Worm (Caenorhabditis elegans) whole organism, young adult: ENCODE measurements around the gene C47A4.3.

Source experiments
- B0261.1 ChIP-seq: sonication (generic microtip); optimal IDR thresholded peaks from 2 replicates; lab custom pipeline; 2016; ENCODE audit warnings: mild to moderate bottlenecking, missing genetic modification characterization, moderate library complexity, missing compliant biosample characterization
- D2030.7 ChIP-seq: fragments of 200-800 bp; sonication (Bioruptor generic); IDR thresholded peaks from 2 replicates; pipeline ENCODE4 v1.3.6; 2022; ENCODE audit warnings: missing genetic modification reagents, missing genetic modification characterization, missing compliant biosample characterization
- F23B12.7 ChIP-seq: sonication (generic microtip); optimal IDR thresholded peaks from 2 replicates; lab custom pipeline; 2017; ENCODE audit warnings: missing genetic modification characterization, mild to moderate bottlenecking, missing compliant biosample characterization, antibody characterized with exemption, moderate library complexity; ENCODE audit not compliant: insufficient read depth
- F33H1.4 ChIP-seq: fragments of 200-800 bp; sonication (Bioruptor generic); IDR thresholded peaks from 2 replicates; pipeline ENCODE4 v1.3.6; 2022; ENCODE audit warnings: missing genetic modification reagents, missing genetic modification characterization, missing compliant biosample characterization
- F57A8.1 ChIP-seq: fragments of 200-800 bp; sonication (Bioruptor generic); optimal IDR thresholded peaks from 2 replicates; lab custom pipeline; 2018; ENCODE audit warnings: mild to moderate bottlenecking, missing genetic modification characterization, moderate library complexity, missing compliant biosample characterization
- K11D2.4 ChIP-seq: fragments of 200-800 bp; sonication (Bioruptor generic); IDR thresholded peaks from 2 replicates; pipeline ENCODE4 v1.3.6; 2022; ENCODE audit warnings: missing genetic modification reagents, missing genetic modification characterization, missing compliant biosample characterization
- K12H6.12 ChIP-seq: fragments of 200-800 bp; sonication (Bioruptor generic); optimal IDR thresholded peaks from 2 replicates; lab custom pipeline; 2018; ENCODE audit warnings: mild to moderate bottlenecking, missing genetic modification characterization, missing compliant biosample characterization
- Y53G8AR.9 ChIP-seq: fragments of 200-800 bp; sonication (Bioruptor generic); conservative IDR thresholded peaks from 2 replicates; pipeline ENCODE4 v1.3.6; 2022; ENCODE audit warnings: missing genetic modification reagents, missing genetic modification characterization, missing compliant biosample characterization
- Y56A3A.18 ChIP-seq: fragments of 200-800 bp; sonication (Bioruptor generic); IDR thresholded peaks from 2 replicates; pipeline ENCODE4 v1.3.6; 2022; ENCODE audit warnings: missing genetic modification reagents, missing genetic modification characterization, missing compliant biosample characterization
- Y67H2A.10 ChIP-seq: fragments of 200-800 bp; sonication (Bioruptor generic); conservative IDR thresholded peaks from 2 replicates; pipeline ENCODE4 v1.3.6; 2022; ENCODE audit warnings: missing genetic modification reagents, missing genetic modification characterization, missing compliant biosample characterization
- ZK185.1 ChIP-seq: sonication (generic microtip); optimal IDR thresholded peaks from 2 replicates; lab custom pipeline; 2016; ENCODE audit warnings: mild to moderate bottlenecking, missing genetic modification characterization, missing compliant biosample characterization; ENCODE audit not compliant: poor library complexity, severe bottlenecking
- ama-1 ChIP-seq, 3 experiments: fragments of 150-350 bp in 1 of 3; sonication (generic microtip) in 2 of 3; optimal IDR thresholded peaks; 2 replicates each; lab custom pipeline; 2014 to 2018; ENCODE audit warnings: missing biosample characterization in 2 of 3, missing genetic modification characterization in 2 of 3, missing genetic modification reagents in 2 of 3
- attf-3 ChIP-seq: fragments of 200-800 bp; sonication (Bioruptor generic); conservative IDR thresholded peaks from 2 replicates; pipeline ENCODE4 v1.3.6; 2022; ENCODE audit warnings: missing genetic modification reagents, missing genetic modification characterization, missing compliant biosample characterization
- attf-5 ChIP-seq: fragments of 200-800 bp; sonication (Bioruptor generic); optimal IDR thresholded peaks from 2 replicates; lab custom pipeline; 2018; ENCODE audit warnings: mild to moderate bottlenecking, missing genetic modification characterization, missing compliant biosample characterization
- attf-6 ChIP-seq: fragments of 200-800 bp; sonication (Bioruptor generic); IDR thresholded peaks from 2 replicates; pipeline ENCODE4 v1.3.6; 2022; ENCODE audit warnings: missing genetic modification reagents, missing genetic modification characterization, missing compliant biosample characterization
- cebp-2 ChIP-seq: fragments of 200-800 bp; sonication (Bioruptor generic); IDR thresholded peaks from 2 replicates; pipeline ENCODE4 v1.3.6; 2022; ENCODE audit warnings: missing genetic modification characterization, missing compliant biosample characterization
- ceh-40 ChIP-seq: fragments of 200-800 bp; sonication (Bioruptor generic); IDR thresholded peaks from 2 replicates; pipeline ENCODE4 v1.3.6; 2022; ENCODE audit warnings: missing genetic modification characterization, missing compliant biosample characterization
- ceh-79 ChIP-seq: sonication (generic microtip); optimal IDR thresholded peaks from 2 replicates; lab custom pipeline; 2017; ENCODE audit warnings: mild to moderate bottlenecking, missing genetic modification characterization, missing compliant biosample characterization
- ceh-91 ChIP-seq: fragments of 200-800 bp; sonication (Bioruptor generic); IDR thresholded peaks from 2 replicates; pipeline ENCODE4 v1.3.6; 2022; ENCODE audit warnings: missing genetic modification reagents, missing genetic modification characterization, missing compliant biosample characterization
- chd-7 ChIP-seq: sonication (generic microtip); optimal IDR thresholded peaks from 2 replicates; lab custom pipeline; 2016; ENCODE audit warnings: mild to moderate bottlenecking, missing genetic modification characterization, moderate library complexity, missing compliant biosample characterization
- die-1 ChIP-seq: sonication (generic microtip); optimal IDR thresholded peaks from 2 replicates; lab custom pipeline; 2016; ENCODE audit warnings: missing genotype, mild to moderate bottlenecking, missing genetic modification characterization, missing compliant biosample characterization
- efl-1 ChIP-seq: fragments of 150-350 bp; optimal IDR thresholded peaks from 2 replicates; lab custom pipeline; 2014; ENCODE audit warnings: missing biosample characterization, missing genetic modification reagents, missing genetic modification characterization
- fkh-3 ChIP-seq: sonication (generic microtip); optimal IDR thresholded peaks from 2 replicates; lab custom pipeline; 2016; ENCODE audit warnings: mild to moderate bottlenecking, missing genetic modification characterization, missing compliant biosample characterization
- gei-17 ChIP-seq: fragments of 200-800 bp; sonication (Bioruptor generic); optimal IDR thresholded peaks from 2 replicates; lab custom pipeline; 2018; ENCODE audit warnings: mild to moderate bottlenecking, missing genetic modification characterization, missing compliant biosample characterization
- hlh-12 ChIP-seq: sonication (generic microtip); optimal IDR thresholded peaks from 2 replicates; lab custom pipeline; 2016; ENCODE audit warnings: missing genetic modification characterization, missing compliant biosample characterization
- lin-35 ChIP-seq, 3 experiments: fragments of 150-350 bp in 2 of 3; sonication (generic microtip) in 1 of 3; optimal IDR thresholded peaks; 2 replicates each; lab custom pipeline; 2014 to 2018; ENCODE audit warnings: missing biosample characterization in 3 of 3, missing genetic modification characterization in 3 of 3, missing genetic modification reagents in 3 of 3
- lin-54 ChIP-seq: fragments of 200-800 bp; sonication (Bioruptor generic); optimal IDR thresholded peaks from 2 replicates; lab custom pipeline; 2018; ENCODE audit warnings: mild to moderate bottlenecking, missing genetic modification characterization, missing compliant biosample characterization
- lsl-1 ChIP-seq: fragments of 200-800 bp; sonication (Bioruptor generic); optimal IDR thresholded peaks from 2 replicates; lab custom pipeline; 2018; ENCODE audit warnings: mild to moderate bottlenecking, missing genetic modification characterization, moderate library complexity, missing compliant biosample characterization
- madf-6 ChIP-seq: fragments of 200-800 bp; sonication (Bioruptor generic); IDR thresholded peaks from 2 replicates; pipeline ENCODE4 v1.3.6; 2022; ENCODE audit warnings: missing genetic modification reagents, missing genetic modification characterization, missing compliant biosample characterization
- rcor-1 ChIP-seq: fragments of 200-800 bp; sonication (Bioruptor generic); IDR thresholded peaks from 2 replicates; pipeline ENCODE4 v1.3.6; 2022; ENCODE audit warnings: missing genetic modification reagents, missing genetic modification characterization, missing compliant biosample characterization
- repo-1 ChIP-seq: sonication (generic microtip); optimal IDR thresholded peaks from 2 replicates; lab custom pipeline; 2017; ENCODE audit warnings: mild to moderate bottlenecking, missing genetic modification characterization, missing compliant biosample characterization
- snpc-4 ChIP-seq, 5 experiments: fragments of 150-350 bp in 1 of 5; sonication (generic microtip) in 4 of 5; optimal IDR thresholded peaks; 2 replicates each; lab custom pipeline; 2014 to 2018; ENCODE audit warnings: missing genetic modification characterization in 5 of 5, missing biosample characterization in 3 of 5, antibody characterized with exemption in 2 of 5, mild to moderate bottlenecking in 2 of 5, missing compliant biosample characterization in 2 of 5, missing genotype in 2 of 5, moderate library complexity in 2 of 5, missing genetic modification reagents in 1 of 5
- tbp1 ChIP-seq: fragments of 200-800 bp; sonication (Bioruptor generic); optimal IDR thresholded peaks from 2 replicates; lab custom pipeline; 2018; ENCODE audit warnings: mild to moderate bottlenecking, missing genetic modification characterization, missing compliant biosample characterization
- xnd-1 ChIP-seq: sonication (generic microtip); optimal IDR thresholded peaks from 2 replicates; lab custom pipeline; 2016; ENCODE audit warnings: missing genotype, missing genetic modification reagents, missing genetic modification characterization, missing compliant biosample characterization
- zfh-2 ChIP-seq: fragments of 200-800 bp; sonication (Bioruptor generic); conservative IDR thresholded peaks from 2 replicates; pipeline ENCODE4 v1.3.6; 2022; ENCODE audit warnings: missing genetic modification reagents, missing genetic modification characterization, missing compliant biosample characterization
- zim-3 ChIP-seq: sonication (generic microtip); optimal IDR thresholded peaks from 2 replicates; lab custom pipeline; 2017; ENCODE audit warnings: mild to moderate bottlenecking, missing genetic modification characterization, moderate library complexity, missing compliant biosample characterization
- ztf-3 ChIP-seq: fragments of 200-800 bp; sonication (Bioruptor generic); optimal IDR thresholded peaks from 2 replicates; lab custom pipeline; 2018; ENCODE audit warnings: mild to moderate bottlenecking, missing genetic modification characterization, missing compliant biosample characterization
- ztf-6 ChIP-seq: fragments of 200-800 bp; sonication (Bioruptor generic); IDR thresholded peaks from 2 replicates; pipeline ENCODE4 v1.3.6; 2022; ENCODE audit warnings: missing genetic modification reagents, missing genetic modification characterization, missing compliant biosample characterization

Gene C47A4.3

ce11 chrIV:13778710-13779109 is 36.6 kb upstream of the C47A4.3 start, which contains the start of gene gly-10:
gly-10 (plus strand) TSS chrIV:13779096.
- no peak for TF ChIP-seq Y56A3A.18 (GFP tag; lab: Robert Waterston, UW)
- peak; percentile 27 for TF ChIP-seq lin-54
- no peak for TF ChIP-seq ceh-91 (GFP tag; lab: Robert Waterston, UW)
- TF ChIP-seq snpc-4 (GFP tag; optimal IDR thresholded peaks at IDR 0.05; lab: Kevin White, UChicago): no peak
- peak in 2 of 4 experiments; percentile 47 to 71 for TF ChIP-seq snpc-4 (tag; optimal IDR thresholded peaks at IDR 0.05; lab: Kevin White, UChicago)
- no peak for TF ChIP-seq chd-7 (tag; lab: Kevin White, UChicago)
- no peak for TF ChIP-seq ama-1 (optimal IDR thresholded peaks at IDR 0.05; lab: Kevin White, UChicago)
- TF ChIP-seq ama-1 (GFP tag; optimal IDR thresholded peaks at IDR 0.05; lab: Kevin White, UChicago): no peak
- no peak for TF ChIP-seq gei-17 (GFP tag; lab: Kevin White, UChicago)
- 0 out of 2 replicates have a peak, but pooled peaks have one; percentile 27 for TF ChIP-seq zfh-2 (GFP tag; lab: Robert Waterston, UW)
- no peak for TF ChIP-seq Y67H2A.10 (GFP tag; lab: Robert Waterston, UW)
- TF ChIP-seq ceh-79 (tag; lab: Kevin White, UChicago): no peak
- peak; percentile 76; the same call in 1 of the 2 replicates for TF ChIP-seq attf-6
- peak; percentile 6; the same call in 1 of the 2 replicates for TF ChIP-seq rcor-1 (GFP tag; lab: Robert Waterston, UW)
- no peak for TF ChIP-seq D2030.7
- no peak for TF ChIP-seq K11D2.4 (GFP tag; lab: Robert Waterston, UW)
- TF ChIP-seq ztf-6 (GFP tag; lab: Robert Waterston, UW): no peak
- no peak for TF ChIP-seq zim-3 (tag; lab: Kevin White, UChicago)
- TF ChIP-seq B0261.1 (tag; lab: Kevin White, UChicago): no peak
- TF ChIP-seq repo-1 (tag; lab: Kevin White, UChicago): no peak
- TF ChIP-seq cebp-2 (GFP tag; lab: Robert Waterston, UW): peak; percentile 36; the same call in 1 of the 2 replicates
- no peak for TF ChIP-seq die-1
- TF ChIP-seq attf-5 (GFP tag; lab: Kevin White, UChicago): no peak
- no peak for TF ChIP-seq Y53G8AR.9
- TF ChIP-seq madf-6 (GFP tag; lab: Robert Waterston, UW): peak; percentile 50

DNA sequence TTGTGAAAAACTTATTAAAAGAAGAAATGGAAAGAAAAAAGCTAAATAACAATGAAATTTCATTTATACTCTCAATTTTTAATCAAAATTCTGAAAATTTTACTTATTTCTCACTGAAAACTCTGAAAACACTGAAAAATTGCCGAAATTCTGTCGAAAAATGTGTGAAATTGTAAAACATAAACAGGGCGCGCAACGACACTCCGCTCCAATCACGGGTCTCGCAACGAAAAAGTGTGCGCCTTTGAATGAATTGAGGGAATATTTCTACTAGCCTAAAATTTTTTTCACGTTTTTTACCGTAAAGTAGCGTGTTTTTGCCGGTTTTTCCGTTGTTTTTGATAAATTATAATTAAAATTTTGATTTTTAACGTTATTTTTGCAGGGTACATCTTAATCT is 35.3 kb upstream of the C47A4.3 start, which contains the start of gene rpl-18:
Gene rpl-18, plus strand, starts transcription at position 386 of the 400 bp plus-strand sequence.
- TF ChIP-seq lin-35 (GFP tag; optimal IDR thresholded peaks at IDR 0.05; lab: Kevin White, UChicago): peak in 1 of 3 experiments; percentile 38
- TF ChIP-seq F23B12.7 (tag; lab: Kevin White, UChicago): peak; percentile 73
- peak; percentile 89 for TF ChIP-seq F33H1.4
- TF ChIP-seq ZK185.1 (tag; lab: Kevin White, UChicago): peak; percentile 16
- TF ChIP-seq efl-1 (GFP tag; lab: Kevin White, UChicago): peak; percentile 29
- no peak for TF ChIP-seq die-1
- peak; percentile 40 for TF ChIP-seq lin-54
- TF ChIP-seq tbp1 (GFP tag; lab: Kevin White, UChicago): peak; percentile 44
- peak; percentile 28 for TF ChIP-seq lsl-1
- TF ChIP-seq fkh-3: no peak
- TF ChIP-seq attf-3 (GFP tag; lab: Robert Waterston, UW): peak; percentile 97
- peak; percentile 64 for TF ChIP-seq snpc-4 (GFP tag; optimal IDR thresholded peaks at IDR 0.05; lab: Kevin White, UChicago)
- peak in 3 of 4 experiments; percentile 83 to 92 (median 84) for TF ChIP-seq snpc-4 (tag; optimal IDR thresholded peaks at IDR 0.05; lab: Kevin White, UChicago)
- TF ChIP-seq D2030.7: peak; percentile 34; the same call in 1 of the 2 replicates
- TF ChIP-seq hlh-12 (tag; lab: Kevin White, UChicago): no peak

- TF ChIP-seq tbp1 (GFP tag; lab: Kevin White, UChicago) (no peak), attf-6 (0 out of 2 replicates have a peak, but pooled peaks have one; percentile 33), xnd-1 (tag; lab: Kevin White, UChicago) (no peak), ceh-40 (GFP tag; lab: Robert Waterston, UW) (no peak), ztf-3 (GFP tag; lab: Kevin White, UChicago) (no peak), F57A8.1 (GFP tag; lab: Kevin White, UChicago) (no peak), snpc-4 (GFP tag; optimal IDR thresholded peaks at IDR 0.05; lab: Kevin White, UChicago) (no peak), snpc-4 (tag; optimal IDR thresholded peaks at IDR 0.05; lab: Kevin White, UChicago) (no peak), K12H6.12 (no peak)
Measured at ce11 chrIV:13776745-13777144, 34.6 kb upstream of the C47A4.3 start.
